Fruit fly (Drosophila melanogaster) whole organism, embryonic: ENCODE measurements around the gene SCCRO4.

Source experiments
- BEAF-32 ChIP-seq: fragments of 200-800 bp; sonication (Bioruptor generic); optimal IDR thresholded peaks from 3 replicates; lab custom pipeline; 2017; ENCODE audit warnings: missing biosample characterization, missing genetic modification characterization, mild to moderate bottlenecking, moderate library complexity, missing genetic modification reagents
- C15 ChIP-seq: fragments of 200-800 bp; sonication (Bioruptor generic); IDR thresholded peaks from 3 replicates; pipeline ENCODE4 v1.3.6; 2022; ENCODE audit warnings: missing biosample characterization, missing genetic modification characterization
- CG10209 ChIP-seq: fragments of 200-800 bp; sonication (Bioruptor generic); optimal IDR thresholded peaks from 3 replicates; lab custom pipeline; 2017; ENCODE audit warnings: missing biosample characterization, mild to moderate bottlenecking, missing genetic modification characterization, missing genetic modification reagents
- CG10979 ChIP-seq: fragments of 200-800 bp; sonication (Bioruptor generic); optimal IDR thresholded peaks from 2 replicates; lab custom pipeline; 2018; ENCODE audit warnings: missing biosample characterization, mild to moderate bottlenecking, missing genetic modification characterization, moderate library complexity
- CG11247 ChIP-seq: fragments of 200-800 bp; sonication (Bioruptor generic); IDR thresholded peaks from 2 replicates; pipeline ENCODE4 v1.3.6; 2022; ENCODE audit warnings: missing biosample characterization, missing genetic modification characterization
- CG11504 ChIP-seq: fragments of 200-800 bp; sonication (Bioruptor generic); optimal IDR thresholded peaks from 3 replicates; lab custom pipeline; 2019; ENCODE audit warnings: missing biosample characterization, mild to moderate bottlenecking, missing genetic modification characterization, moderate library complexity
- CG13775 ChIP-seq: fragments of 200-800 bp; sonication (Bioruptor generic); optimal IDR thresholded peaks from 3 replicates; lab custom pipeline; 2017; ENCODE audit warnings: missing biosample characterization, mild to moderate bottlenecking, missing genetic modification characterization
- CG14441 ChIP-seq: fragments of 200-800 bp; sonication (Bioruptor generic); IDR thresholded peaks from 2 replicates; pipeline ENCODE4 v1.3.6; 2022; ENCODE audit warnings: missing biosample characterization, missing genetic modification characterization
- CG15011 ChIP-seq: fragments of 200-800 bp; sonication (Bioruptor generic); optimal IDR thresholded peaks from 3 replicates; lab custom pipeline; 2018; ENCODE audit warnings: missing biosample characterization, mild to moderate bottlenecking, missing genetic modification characterization
- CG1529 ChIP-seq: fragments of 200-800 bp; sonication (Bioruptor generic); optimal IDR thresholded peaks from 3 replicates; lab custom pipeline; 2018; ENCODE audit warnings: missing biosample characterization, missing genetic modification characterization
- CG15696 ChIP-seq: fragments of 200-800 bp; sonication (Bioruptor generic); optimal IDR thresholded peaks from 2 replicates; lab custom pipeline; 2019; ENCODE audit warnings: missing biosample characterization, mild to moderate bottlenecking, missing genetic modification characterization, moderate library complexity
- CG17359 ChIP-seq: fragments of 200-800 bp; sonication (Bioruptor generic); optimal IDR thresholded peaks from 3 replicates; lab custom pipeline; 2018; ENCODE audit warnings: missing biosample characterization, mild to moderate bottlenecking, missing genetic modification characterization, moderate library complexity
- CG17829 ChIP-seq: fragments of 200-800 bp; optimal IDR thresholded peaks from 2 replicates; lab custom pipeline; 2019; ENCODE audit warnings: missing biosample characterization, mild to moderate bottlenecking, missing genetic modification characterization, moderate library complexity
- CG1832 ChIP-seq: fragments of 200-800 bp; sonication (Bioruptor generic); optimal IDR thresholded peaks from 2 replicates; lab custom pipeline; 2017; ENCODE audit warnings: missing biosample characterization, mild to moderate bottlenecking, missing genetic modification characterization, inconsistent platforms
- CG34376 ChIP-seq: fragments of 200-800 bp; sonication (Bioruptor generic); optimal IDR thresholded peaks from 2 replicates; lab custom pipeline; 2018; ENCODE audit warnings: missing biosample characterization, mild to moderate bottlenecking, missing genetic modification characterization
- CG6175 ChIP-seq: fragments of 200-800 bp; sonication (Bioruptor generic); IDR thresholded peaks from 3 replicates; pipeline ENCODE4 v1.3.6; 2022; ENCODE audit warnings: missing biosample characterization, missing genetic modification characterization
- CG6654 ChIP-seq: fragments of 200-800 bp; sonication (Bioruptor generic); optimal IDR thresholded peaks from 2 replicates; lab custom pipeline; 2017; ENCODE audit warnings: missing biosample characterization, mild to moderate bottlenecking, missing genetic modification characterization
- CG6683 ChIP-seq: fragments of 200-800 bp; sonication (Bioruptor generic); optimal IDR thresholded peaks from 2 replicates; lab custom pipeline; 2017; ENCODE audit warnings: missing biosample characterization, mild to moderate bottlenecking, missing genetic modification characterization, missing genetic modification reagents
- CG6765 ChIP-seq: fragments of 200-800 bp; sonication (Bioruptor generic); optimal IDR thresholded peaks from 3 replicates; lab custom pipeline; 2017; ENCODE audit warnings: missing biosample characterization, mild to moderate bottlenecking, missing genetic modification characterization
- CG8290 ChIP-seq, 3 experiments: fragments of 200-800 bp; sonication (Bioruptor generic); optimal IDR thresholded peaks; 2 replicates each; lab custom pipeline; 2016 to 2019; ENCODE audit warnings: missing biosample characterization in 3 of 3, missing genetic modification characterization in 3 of 3, mild to moderate bottlenecking in 2 of 3, moderate library complexity in 1 of 3
- CG9215 ChIP-seq: fragments of 200-800 bp; sonication (Bioruptor generic); IDR thresholded peaks from 2 replicates; pipeline ENCODE4 v1.3.6; 2022; ENCODE audit warnings: missing biosample characterization, missing genetic modification characterization
- Camta ChIP-seq: fragments of 200-800 bp; sonication (Bioruptor generic); optimal IDR thresholded peaks from 2 replicates; lab custom pipeline; 2016; ENCODE audit warnings: missing biosample characterization, missing genetic modification characterization
- CoRest ChIP-seq: fragments of 200-800 bp; sonication (Bioruptor generic); optimal IDR thresholded peaks from 3 replicates; lab custom pipeline; 2018; ENCODE audit warnings: missing biosample characterization, mild to moderate bottlenecking, missing genetic modification characterization, moderate library complexity
- Gsc ChIP-seq: fragments of 200-800 bp; sonication (Bioruptor generic); IDR thresholded peaks from 2 replicates; pipeline ENCODE4 v1.3.6; 2022; ENCODE audit warnings: missing biosample characterization, missing genetic modification characterization
- Hmr ChIP-seq: fragments of 200-800 bp; sonication (Bioruptor generic); optimal IDR thresholded peaks from 3 replicates; lab custom pipeline; 2017; ENCODE audit warnings: mild to moderate bottlenecking, missing biosample characterization, missing genetic modification reagents, missing genetic modification characterization
- MBD-R2 ChIP-seq: fragments of 200-800 bp; sonication (Bioruptor generic); IDR thresholded peaks from 2 replicates; pipeline ENCODE4 v1.3.6; 2022; ENCODE audit warnings: missing biosample characterization, missing genetic modification characterization
- Neu2 ChIP-seq: fragments of 200-800 bp; sonication (Bioruptor generic); optimal IDR thresholded peaks from 3 replicates; lab custom pipeline; 2016; ENCODE audit warnings: missing biosample characterization, missing genetic modification characterization, borderline replicate concordance
- Ssrp ChIP-seq: fragments of 200-800 bp; sonication (Bioruptor generic); optimal IDR thresholded peaks from 2 replicates; lab custom pipeline; 2018; ENCODE audit warnings: missing biosample characterization, mild to moderate bottlenecking, missing genetic modification characterization, moderate library complexity
- ash1 ChIP-seq: fragments of 200-800 bp; sonication (Bioruptor generic); optimal IDR thresholded peaks from 2 replicates; lab custom pipeline; 2018; ENCODE audit warnings: missing biosample characterization, mild to moderate bottlenecking, missing genetic modification characterization
- ato ChIP-seq: fragments of 200-800 bp; sonication (Bioruptor generic); IDR thresholded peaks from 2 replicates; pipeline ENCODE4 v1.3.6; 2022; ENCODE audit warnings: missing biosample characterization, missing genetic modification characterization; ENCODE audit not compliant: partially characterized antibody
- br ChIP-seq: fragments of >200 bp; optimal IDR thresholded peaks from 2 replicates; lab custom pipeline; 2017
- dati ChIP-seq: fragments of 200-800 bp; sonication (Bioruptor generic); IDR thresholded peaks from 2 replicates; pipeline ENCODE4 v1.3.6; 2022; ENCODE audit warnings: missing biosample characterization, missing genetic modification characterization
- dmrt99B ChIP-seq: fragments of 200-800 bp; sonication (Bioruptor generic); optimal IDR thresholded peaks from 2 replicates; lab custom pipeline; 2018; ENCODE audit warnings: missing biosample characterization, mild to moderate bottlenecking, missing genetic modification characterization, moderate library complexity
- gce ChIP-seq: fragments of 200-800 bp; sonication (Bioruptor generic); IDR thresholded peaks from 3 replicates; pipeline ENCODE4 v1.3.6; 2022; ENCODE audit warnings: missing biosample characterization, missing genetic modification characterization
- hbn ChIP-seq: fragments of 200-800 bp; sonication (Bioruptor generic); IDR thresholded peaks from 2 replicates; pipeline ENCODE4 v1.3.6; 2022; ENCODE audit warnings: missing biosample characterization, missing genetic modification characterization; ENCODE audit not compliant: partially characterized antibody
- pfk ChIP-seq: fragments of 200-800 bp; sonication (Bioruptor generic); optimal IDR thresholded peaks from 2 replicates; lab custom pipeline; 2018; ENCODE audit warnings: missing biosample characterization, mild to moderate bottlenecking, missing genetic modification characterization, moderate library complexity
- pum ChIP-seq: fragments of 200-800 bp; sonication (Bioruptor generic); optimal IDR thresholded peaks from 2 replicates; lab custom pipeline; 2016; ENCODE audit warnings: missing biosample characterization, missing genetic modification characterization
- ranshi ChIP-seq: fragments of 200-800 bp; sonication (Bioruptor generic); IDR thresholded peaks from 2 replicates; pipeline ENCODE4 v1.3.6; 2022; ENCODE audit warnings: missing biosample characterization, missing genetic modification characterization
- rib ChIP-seq: fragments of 200-800 bp; sonication (Bioruptor generic); IDR thresholded peaks from 2 replicates; pipeline ENCODE4 v1.3.6; 2022; ENCODE audit warnings: missing biosample characterization, missing genetic modification characterization
- seq ChIP-seq: fragments of 200-800 bp; sonication (Bioruptor generic); IDR thresholded peaks from 2 replicates; pipeline ENCODE4 v1.3.6; 2022; ENCODE audit warnings: missing biosample characterization, missing genetic modification characterization
- tup ChIP-seq: fragments of 200-800 bp; sonication (Bioruptor generic); optimal IDR thresholded peaks from 2 replicates; lab custom pipeline; 2016; ENCODE audit warnings: missing biosample characterization, mild to moderate bottlenecking, missing genetic modification characterization, moderate library complexity
- unc-4 ChIP-seq: fragments of 200-800 bp; sonication (Bioruptor generic); IDR thresholded peaks from 2 replicates; pipeline ENCODE4 v1.3.6; 2022; ENCODE audit warnings: missing biosample characterization, missing genetic modification characterization; ENCODE audit not compliant: partially characterized antibody
- usp ChIP-seq: fragments of >200 bp; optimal IDR thresholded peaks from 2 replicates; lab custom pipeline; 2017; ENCODE audit warnings: missing biosample characterization, missing genetic modification characterization
- vnd ChIP-seq: fragments of 200-800 bp; sonication (Bioruptor generic); IDR thresholded peaks from 3 replicates; pipeline ENCODE4 v1.3.6; 2022; ENCODE audit warnings: missing biosample characterization, missing genetic modification characterization; ENCODE audit not compliant: partially characterized antibody
- wek ChIP-seq: fragments of 200-800 bp; sonication (Bioruptor generic); optimal IDR thresholded peaks from 3 replicates; lab custom pipeline; 2018; ENCODE audit warnings: missing biosample characterization, mild to moderate bottlenecking, missing genetic modification characterization, moderate library complexity
- yki ChIP-seq: fragments of >200 bp; optimal IDR thresholded peaks from 3 replicates; lab custom pipeline; 2018
- z ChIP-seq: fragments of 200-800 bp; sonication (Bioruptor generic); IDR thresholded peaks from 3 replicates; pipeline ENCODE4 v1.3.6; 2022; ENCODE audit warnings: missing biosample characterization, missing genetic modification characterization
- zf30C ChIP-seq: fragments of 200-800 bp; sonication (Bioruptor generic); optimal IDR thresholded peaks from 3 replicates; lab custom pipeline; 2018; ENCODE audit warnings: missing biosample characterization, mild to moderate bottlenecking, missing genetic modification characterization

The SCCRO4 gene

DNA sequence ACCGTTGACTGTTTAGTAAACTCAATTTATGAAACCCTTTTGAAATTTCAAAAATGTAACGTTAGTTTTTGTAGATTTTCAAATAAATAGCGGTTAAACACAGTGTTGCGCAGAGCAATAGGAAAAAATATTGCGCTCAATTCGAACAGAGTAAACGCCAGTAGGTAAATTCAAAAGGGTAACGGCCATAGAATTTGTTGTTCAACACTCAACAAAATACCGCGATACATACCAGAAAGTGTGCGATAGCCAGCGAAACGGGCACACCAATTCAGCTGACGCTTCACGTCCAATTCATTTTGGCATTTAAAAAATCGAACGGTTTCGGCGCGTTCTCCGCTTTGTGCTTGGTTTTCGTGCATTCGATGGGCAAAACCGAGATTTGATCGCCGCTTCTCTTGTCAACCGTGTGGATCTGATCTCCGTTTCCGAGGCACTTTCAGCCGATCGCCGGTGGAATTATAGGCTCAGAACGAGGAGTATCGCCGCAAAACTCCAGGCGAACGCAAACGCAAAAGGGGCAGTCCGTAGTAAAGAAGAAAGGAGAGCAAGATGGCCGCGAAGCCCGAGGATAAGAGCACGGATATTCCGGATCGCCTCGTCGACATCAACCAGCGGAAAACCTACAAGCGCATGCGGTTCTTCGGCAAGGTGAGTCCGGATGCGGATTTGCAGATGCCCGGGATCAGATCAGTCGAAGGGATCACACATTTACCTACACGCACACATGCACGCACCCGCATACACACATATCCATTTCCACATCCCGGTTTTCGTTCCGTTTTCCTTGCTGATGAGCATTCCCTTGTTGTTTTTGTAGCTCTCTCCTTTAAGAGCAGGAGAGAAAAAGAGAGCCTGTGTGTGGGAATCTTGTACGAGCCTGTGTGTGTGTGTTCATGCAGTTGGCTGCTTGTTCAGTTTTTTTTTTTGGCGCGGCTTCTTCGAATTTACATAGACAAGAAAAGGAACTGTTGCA is 10.8 kb downstream of the SCCRO4 start (continued):
- TF ChIP-seq CG14441 (GFP tag; lab: Robert Waterston, UW) (peak; percentile 30; the same call in 1 of the 2 replicates), CG10209 (GFP tag; lab: Kevin White, UChicago) (no peak), CoRest (tag; lab: Kevin White, UChicago) (peak; percentile 70), CG1832 (no peak), CG15011 (no peak), BEAF-32 (peak; percentile 93), yki (lab: Kevin White, UChicago) (no peak), CG8290 (GFP tag; optimal IDR thresholded peaks at IDR 0.05; lab: Kevin White, UChicago) (no peak), CG8290 (tag; optimal IDR thresholded peaks at IDR 0.05; lab: Kevin White, UChicago) (peak in 1 of 2 experiments; percentile 75), wek (no peak), zf30C (GFP tag; lab: Kevin White, UChicago) (no peak), CG1529 (GFP tag; lab: Kevin White, UChicago) (no peak), unc-4 (peak; percentile 85), dati (GFP tag; lab: Robert Waterston, UW) (no peak), C15 (GFP tag; lab: Robert Waterston, UW) (no peak), CG10979 (tag; lab: Kevin White, UChicago) (no peak), Gsc (GFP tag; lab: Robert Waterston, UW) (no peak), CG11504 (tag; lab: Kevin White, UChicago) (no peak), CG9215 (no peak), br (lab: Kevin White, UChicago) (no peak), ranshi (no peak), pum (GFP tag; lab: Kevin White, UChicago) (peak; percentile 60), usp (no peak), tup (GFP tag; lab: Kevin White, UChicago) (no peak), Camta (peak; percentile 23), CG11247 (GFP tag; lab: Robert Waterston, UW) (peak; percentile 57), ato (GFP tag; lab: Robert Waterston, UW) (peak; percentile 78), MBD-R2 (GFP tag; lab: Robert Waterston, UW) (peak; percentile 75), Ssrp (no peak), CG6175 (no peak), CG6765 (GFP tag; lab: Kevin White, UChicago) (no peak), hbn (GFP tag; lab: Robert Waterston, UW) (peak; percentile 85), CG17829 (tag; lab: Kevin White, UChicago) (peak; percentile 71), seq (GFP tag; lab: Robert Waterston, UW) (no peak), CG17359 (tag; lab: Kevin White, UChicago) (peak; percentile 18), z (GFP tag; lab: Robert Waterston, UW) (no peak), Neu2 (GFP tag; lab: Kevin White, UChicago) (no peak), vnd (peak; percentile 67), CG34376 (no peak), CG15696 (tag; lab: Kevin White, UChicago) (no peak), CG6683 (no peak), pfk (peak; percentile 73), dmrt99B (tag; lab: Kevin White, UChicago) (no peak), CG6654 (GFP tag; lab: Kevin White, UChicago) (no peak), Hmr (GFP tag; lab: Kevin White, UChicago) (peak; percentile 59), gce (GFP tag; lab: Robert Waterston, UW) (no peak), CG13775 (GFP tag; lab: Kevin White, UChicago) (peak; percentile 37), ash1 (GFP tag; lab: Kevin White, UChicago) (no peak), rib (GFP tag; lab: Robert Waterston, UW) (no peak)
